Fruit fly (Drosophila melanogaster) whole organism, prepupa: Measurements from ENCODE around the gene mbt.

ENCODE experiments used
- Blimp-1 ChIP-seq: fragments of 200-800 bp; sonication (Bioruptor generic); optimal IDR thresholded peaks from 3 replicates; lab custom pipeline; 2017; ENCODE audit warnings: missing biosample characterization, missing genetic modification characterization, mild to moderate bottlenecking, moderate library complexity, missing genetic modification reagents
- CG10631 ChIP-seq: fragments of 200-800 bp; sonication (Bioruptor generic); optimal IDR thresholded peaks from 2 replicates; lab custom pipeline; 2016; ENCODE audit warnings: missing biosample characterization, missing genetic modification characterization
- CG1621 ChIP-seq: fragments of 200-800 bp; sonication (Bioruptor generic); optimal IDR thresholded peaks from 3 replicates; lab custom pipeline; 2018; ENCODE audit warnings: missing biosample characterization, mild to moderate bottlenecking, missing genetic modification characterization
- CG16779 ChIP-seq: fragments of 200-800 bp; sonication (Bioruptor generic); optimal IDR thresholded peaks from 3 replicates; lab custom pipeline; 2017; ENCODE audit warnings: missing biosample characterization, mild to moderate bottlenecking, missing genetic modification characterization
- CG3032 ChIP-seq: fragments of 200-800 bp; optimal IDR thresholded peaks from 2 replicates; lab custom pipeline; 2019; ENCODE audit warnings: missing biosample characterization, mild to moderate bottlenecking, missing genetic modification characterization, moderate library complexity
- CG31627 ChIP-seq: fragments of 200-800 bp; sonication (Bioruptor generic); optimal IDR thresholded peaks from 3 replicates; lab custom pipeline; 2016; ENCODE audit warnings: missing biosample characterization, missing genetic modification characterization
- CG34406 ChIP-seq: fragments of 200-800 bp; sonication (Bioruptor generic); optimal IDR thresholded peaks from 3 replicates; lab custom pipeline; 2016; ENCODE audit warnings: missing biosample characterization, missing genetic modification characterization
- CG3919 ChIP-seq: fragments of 200-800 bp; sonication (Bioruptor generic); optimal IDR thresholded peaks from 3 replicates; lab custom pipeline; 2016; ENCODE audit warnings: missing biosample characterization, missing genetic modification characterization
- CG6276 ChIP-seq: fragments of 200-800 bp; sonication (Bioruptor generic); optimal IDR thresholded peaks from 2 replicates; lab custom pipeline; 2017; ENCODE audit warnings: missing biosample characterization, mild to moderate bottlenecking, missing genetic modification characterization
- CG6792 ChIP-seq: fragments of 200-800 bp; sonication (Bioruptor generic); optimal IDR thresholded peaks from 3 replicates; lab custom pipeline; 2016; ENCODE audit warnings: missing biosample characterization, missing genetic modification characterization
- CG6808 ChIP-seq: fragments of 200-800 bp; sonication (Bioruptor generic); optimal IDR thresholded peaks from 3 replicates; lab custom pipeline; 2017; ENCODE audit warnings: missing biosample characterization, missing genetic modification characterization, mild to moderate bottlenecking, moderate library complexity, missing genetic modification reagents
- CG7368 ChIP-seq: fragments of 200-800 bp; sonication (Bioruptor generic); optimal IDR thresholded peaks from 3 replicates; lab custom pipeline; 2016; ENCODE audit warnings: missing biosample characterization, missing genetic modification characterization
- CG8319 ChIP-seq: fragments of 200-800 bp; sonication (Bioruptor generic); optimal IDR thresholded peaks from 3 replicates; lab custom pipeline; 2016; ENCODE audit warnings: missing biosample characterization, missing genetic modification characterization
- CG8632 ChIP-seq: fragments of 200-800 bp; sonication (Bioruptor generic); optimal IDR thresholded peaks from 3 replicates; lab custom pipeline; 2016; ENCODE audit warnings: missing biosample characterization, missing genetic modification characterization
- Eip78C ChIP-seq: fragments of 200-800 bp; sonication (Bioruptor generic); peaks from one replicate; lab custom pipeline; 2016; ENCODE audit warnings: missing biosample characterization, missing genetic modification characterization
- Eip93F ChIP-seq: fragments of 200-800 bp; sonication (Bioruptor generic); optimal IDR thresholded peaks from 2 replicates; lab custom pipeline; 2016; ENCODE audit warnings: missing biosample characterization, mild to moderate bottlenecking, missing genetic modification characterization
- Gug ChIP-seq: fragments of 200-800 bp; sonication (Bioruptor generic); IDR thresholded peaks from 2 replicates; pipeline ENCODE4 v1.3.6; 2022; ENCODE audit warnings: missing biosample characterization, missing genetic modification characterization
- Lpt ChIP-seq: fragments of 200-800 bp; sonication (Bioruptor generic); optimal IDR thresholded peaks from 3 replicates; lab custom pipeline; 2016; ENCODE audit warnings: missing biosample characterization, missing genetic modification characterization
- Met ChIP-seq: fragments of 200-800 bp; sonication (Bioruptor generic); optimal IDR thresholded peaks from 3 replicates; lab custom pipeline; 2016; ENCODE audit warnings: missing biosample characterization, missing genetic modification characterization
- Sox14 ChIP-seq: fragments of 200-800 bp; sonication (Bioruptor generic); optimal IDR thresholded peaks from 3 replicates; lab custom pipeline; 2016; ENCODE audit warnings: missing biosample characterization, missing genetic modification characterization
- Sox15 ChIP-seq: fragments of 200-800 bp; sonication (Bioruptor generic); optimal IDR thresholded peaks from 3 replicates; lab custom pipeline; 2016; ENCODE audit warnings: missing biosample characterization, missing genetic modification characterization
- achi ChIP-seq: fragments of 200-800 bp; sonication (Bioruptor generic); optimal IDR thresholded peaks from 3 replicates; lab custom pipeline; 2016; ENCODE audit warnings: missing biosample characterization, missing genetic modification characterization
- acj6 ChIP-seq: fragments of 200-800 bp; sonication (Bioruptor generic); optimal IDR thresholded peaks from 3 replicates; lab custom pipeline; 2016; ENCODE audit warnings: missing biosample characterization, missing genetic modification characterization
- dsx ChIP-seq: fragments of 200-800 bp; optimal IDR thresholded peaks from 3 replicates; lab custom pipeline; 2019; ENCODE audit warnings: missing biosample characterization, mild to moderate bottlenecking, missing genetic modification characterization, moderate library complexity; ENCODE audit not compliant: poor library complexity, severe bottlenecking
- eg ChIP-seq: fragments of 200-800 bp; sonication (Bioruptor generic); IDR thresholded peaks from 3 replicates; pipeline ENCODE4 v1.3.6; 2022; ENCODE audit warnings: missing biosample characterization, missing genetic modification characterization
- esn ChIP-seq: fragments of 200-800 bp; sonication (Bioruptor generic); optimal IDR thresholded peaks from 2 replicates; lab custom pipeline; 2016; ENCODE audit warnings: missing biosample characterization, mild to moderate bottlenecking, missing genetic modification characterization, moderate library complexity
- fkh ChIP-seq: fragments of 200-800 bp; sonication (Bioruptor generic); optimal IDR thresholded peaks from 3 replicates; lab custom pipeline; 2017; ENCODE audit warnings: missing biosample characterization, mild to moderate bottlenecking, missing genetic modification characterization, moderate library complexity
- lz ChIP-seq: fragments of 200-800 bp; sonication (Bioruptor generic); optimal IDR thresholded peaks from 3 replicates; lab custom pipeline; 2016; ENCODE audit warnings: missing biosample characterization, missing genetic modification characterization
- ss ChIP-seq, 2 experiments: fragments of 200-800 bp; sonication (Bioruptor generic); optimal IDR thresholded peaks; 2 replicates in 1 of 2; 3 replicates in 1 of 2; lab custom pipeline; 2017 to 2018; ENCODE audit warnings: mild to moderate bottlenecking in 2 of 2, missing biosample characterization in 2 of 2, missing genetic modification characterization in 2 of 2, moderate library complexity in 1 of 2
- svp ChIP-seq: fragments of 200-800 bp; sonication (Bioruptor generic); peaks from one replicate; lab custom pipeline; 2016; ENCODE audit warnings: missing biosample characterization, missing genetic modification characterization
- vri ChIP-seq: fragments of 200-800 bp; sonication (Bioruptor generic); optimal IDR thresholded peaks from 3 replicates; lab custom pipeline; 2016; ENCODE audit warnings: missing biosample characterization, mild to moderate bottlenecking, missing genetic modification characterization

mbt gene

dm6 chrX:16640260-16641100 lies 30.0 kb downstream of the mbt start, which contains the start of the genes SNRPG and mthl1 (continued):
- TF ChIP-seq CG8319 (GFP tag; lab: Kevin White, UChicago) (peak; percentile 52), Eip93F (GFP tag; lab: Kevin White, UChicago) (peak; percentile 70), Sox14 (GFP tag; lab: Kevin White, UChicago) (peak; percentile 82), CG8632 (peak; percentile 67), CG16779 (tag; lab: Kevin White, UChicago) (no peak), CG7368 (GFP tag; lab: Kevin White, UChicago) (peak; percentile 29), vri (GFP tag; lab: Kevin White, UChicago) (peak; percentile 20), CG6276 (GFP tag; lab: Kevin White, UChicago) (peak; percentile 58), achi (peak; percentile 72), CG31627 (GFP tag; lab: Kevin White, UChicago) (peak; percentile 91), CG3919 (GFP tag; lab: Kevin White, UChicago) (peak; percentile 85), svp (peak; percentile 94), lz (GFP tag; lab: Kevin White, UChicago) (peak; percentile 83), esn (GFP tag; lab: Kevin White, UChicago) (peak; percentile 75), Gug (GFP tag; lab: Robert Waterston, UW) (peak; percentile 88), ss (GFP tag; optimal IDR thresholded peaks at IDR 0.05; lab: Kevin White, UChicago) (peak in 1 of 2 experiments; percentile 56), CG3032 (tag; lab: Kevin White, UChicago) (peak; percentile 73), Blimp-1 (GFP tag; lab: Kevin White, UChicago) (peak; percentile 16), eg (GFP tag; lab: Robert Waterston, UW) (peak; percentile 95), acj6 (GFP tag; lab: Kevin White, UChicago) (peak; percentile 75), CG34406 (GFP tag; lab: Kevin White, UChicago) (peak; percentile 66), dsx (GFP tag; lab: Kevin White, UChicago) (peak; percentile 28), Met (peak; percentile 75)
- TF ChIP-seq, all 60 proteins: peak for 54

DNA sequence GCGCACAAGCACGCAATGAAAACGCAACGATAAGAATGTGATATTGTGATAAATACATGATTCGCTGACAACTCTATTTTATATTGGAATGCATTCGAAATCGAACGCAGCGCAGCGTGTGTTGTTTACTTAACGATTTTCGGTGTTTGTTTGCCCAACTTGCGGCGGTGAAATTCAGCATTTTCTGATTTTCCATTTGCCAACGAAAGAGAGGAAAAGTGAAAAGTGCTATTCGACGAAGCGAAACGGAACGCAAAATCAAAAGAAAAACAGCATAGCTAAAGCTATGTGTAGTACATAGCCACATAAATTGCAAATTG lies 30.6 kb downstream of the mbt start:
- TF ChIP-seq fkh (peak; percentile 83), CG6792 (GFP tag; lab: Kevin White, UChicago) (no peak), CG7368 (GFP tag; lab: Kevin White, UChicago) (no peak)

DNA sequence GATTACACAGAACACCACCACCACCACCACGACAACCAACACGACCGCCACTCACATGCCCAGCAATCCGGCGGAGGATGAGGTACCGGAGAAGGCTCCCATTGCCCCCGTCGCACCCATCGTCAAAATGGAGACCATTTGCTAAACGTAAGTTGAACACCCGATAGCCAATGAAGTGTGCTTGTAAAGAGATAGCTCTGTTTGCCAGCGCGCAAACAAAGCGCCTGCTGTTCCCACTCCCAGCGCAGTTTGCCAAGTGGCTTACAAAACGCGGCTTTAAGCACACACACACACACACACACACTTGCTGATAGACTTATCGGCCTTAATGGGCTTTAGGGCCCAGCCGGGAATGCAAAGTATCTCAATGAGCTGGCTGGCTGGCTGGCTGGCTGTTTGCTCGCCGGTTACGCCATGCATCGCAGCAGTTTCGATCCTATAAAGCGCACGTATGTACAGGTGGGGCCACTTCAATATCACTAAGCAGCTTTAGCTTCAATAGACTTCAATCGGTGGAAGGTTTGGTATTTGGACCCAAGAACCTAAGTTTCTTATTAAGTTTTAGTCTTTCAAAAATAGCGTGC lies 33.0 kb downstream of the mbt start:
- TF ChIP-seq Eip78C (GFP tag; lab: Kevin White, UChicago) (peak; percentile 51), lz (GFP tag; lab: Kevin White, UChicago) (no peak), achi (no peak), CG8632 (no peak), CG1621 (tag; lab: Kevin White, UChicago) (peak; percentile 5), Lpt (GFP tag; lab: Kevin White, UChicago) (no peak), fkh (peak; percentile 19), Sox15 (GFP tag; lab: Kevin White, UChicago) (no peak)

DNA sequence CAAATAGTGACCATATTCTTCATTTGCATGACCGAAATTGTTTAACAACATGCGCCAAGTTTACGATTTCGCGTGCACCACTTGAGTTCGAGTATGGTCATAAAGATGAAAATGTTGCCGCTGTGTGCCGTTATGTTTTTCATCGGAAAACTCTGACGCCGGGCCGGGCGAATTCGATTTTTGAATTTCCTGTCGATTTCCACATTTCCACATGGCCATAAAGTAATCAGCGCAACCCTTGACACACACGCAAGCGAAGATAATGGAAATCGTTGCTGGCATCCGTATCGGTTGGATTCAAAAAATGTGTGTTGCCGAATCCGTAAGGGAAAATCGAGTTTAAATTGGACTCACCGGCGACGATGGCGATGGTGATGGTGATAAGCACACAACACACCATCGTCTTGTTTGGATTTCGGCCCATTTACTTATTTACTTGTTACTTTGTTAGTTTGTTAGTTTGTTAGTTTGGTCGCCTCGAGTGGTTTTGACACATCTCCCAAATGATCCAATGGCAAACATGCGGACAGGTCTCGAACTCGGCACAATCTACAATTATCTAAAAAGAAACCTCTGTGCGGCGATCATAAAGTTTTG lies 34.1 kb downstream of the mbt start:
- no peak for TF ChIP-seq Sox14 (GFP tag; lab: Kevin White, UChicago)
- TF ChIP-seq CG6808 (GFP tag; lab: Kevin White, UChicago), result no peak
- no peak for TF ChIP-seq dsx (GFP tag; lab: Kevin White, UChicago)
- TF ChIP-seq fkh, result peak; percentile 85
- TF ChIP-seq ss (GFP tag; optimal IDR thresholded peaks at IDR 0.05; lab: Kevin White, UChicago), result no peak
- TF ChIP-seq esn (GFP tag; lab: Kevin White, UChicago), result no peak
- TF ChIP-seq CG10631, result no peak
